Worm (Caenorhabditis elegans) whole organism, young adult: ENCODE results near the gene rol-6.

Experiments used
- B0019.2 ChIP-seq: fragments of 200-800 bp; sonication (Bioruptor generic); conservative IDR thresholded peaks from 2 replicates; pipeline ENCODE4 v1.3.6; 2022; ENCODE audit warnings: missing genetic modification reagents, missing genetic modification characterization, missing compliant biosample characterization
- B0336.3 ChIP-seq: fragments of 200-800 bp; sonication (Bioruptor generic); IDR thresholded peaks from 2 replicates; pipeline ENCODE4 v1.3.6; 2022; ENCODE audit warnings: missing genetic modification characterization, missing compliant biosample characterization
- C06A6.2 ChIP-seq: fragments of 200-800 bp; sonication (Bioruptor generic); conservative IDR thresholded peaks from 2 replicates; pipeline ENCODE4 v1.3.6; 2022; ENCODE audit warnings: missing genetic modification characterization, missing compliant biosample characterization
- D2030.7 ChIP-seq: fragments of 200-800 bp; sonication (Bioruptor generic); IDR thresholded peaks from 2 replicates; pipeline ENCODE4 v1.3.6; 2022; ENCODE audit warnings: missing genetic modification reagents, missing genetic modification characterization, missing compliant biosample characterization
- F10E7.11 ChIP-seq: sonication (generic microtip); optimal IDR thresholded peaks from 2 replicates; lab custom pipeline; 2017; ENCODE audit warnings: mild to moderate bottlenecking, missing genetic modification characterization, moderate library complexity, missing compliant biosample characterization
- F37B4.10 ChIP-seq: fragments of 200-800 bp; sonication (Bioruptor generic); IDR thresholded peaks from 2 replicates; pipeline ENCODE4 v1.3.6; 2022; ENCODE audit warnings: missing genetic modification characterization, missing compliant biosample characterization
- F39B2.1 ChIP-seq: fragments of 200-800 bp; sonication (Bioruptor generic); IDR thresholded peaks from 2 replicates; pipeline ENCODE4 v1.3.6; 2022; ENCODE audit warnings: missing genetic modification reagents, missing genetic modification characterization, missing compliant biosample characterization
- K11D2.4 ChIP-seq: fragments of 200-800 bp; sonication (Bioruptor generic); IDR thresholded peaks from 2 replicates; pipeline ENCODE4 v1.3.6; 2022; ENCODE audit warnings: missing genetic modification reagents, missing genetic modification characterization, missing compliant biosample characterization
- Y53F4B.3 ChIP-seq: fragments of 200-800 bp; sonication (Bioruptor generic); IDR thresholded peaks from 2 replicates; pipeline ENCODE4 v1.3.6; 2022; ENCODE audit warnings: missing genetic modification reagents, missing genetic modification characterization, missing compliant biosample characterization
- Y79H2A.3 ChIP-seq: fragments of 200-800 bp; sonication (Bioruptor generic); conservative IDR thresholded peaks from 2 replicates; pipeline ENCODE4 v1.3.6; 2022; ENCODE audit warnings: missing genetic modification reagents, missing genetic modification characterization, missing compliant biosample characterization
- atf-7 ChIP-seq: sonication (generic microtip); optimal IDR thresholded peaks from 2 replicates; lab custom pipeline; 2017; ENCODE audit warnings: mild to moderate bottlenecking, missing genetic modification characterization, missing compliant biosample characterization
- athp-1 ChIP-seq: sonication (generic microtip); optimal IDR thresholded peaks from 2 replicates; lab custom pipeline; 2017; ENCODE audit warnings: mild to moderate bottlenecking, missing genetic modification characterization, missing compliant biosample characterization
- attf-5 ChIP-seq: fragments of 200-800 bp; sonication (Bioruptor generic); optimal IDR thresholded peaks from 2 replicates; lab custom pipeline; 2018; ENCODE audit warnings: mild to moderate bottlenecking, missing genetic modification characterization, missing compliant biosample characterization
- cebp-1 ChIP-seq, 2 experiments: fragments of 200-800 bp in 1 of 2; sonication (Bioruptor generic) in 1 of 2; sonication (generic microtip) in 1 of 2; IDR thresholded peaks in 1 of 2; optimal IDR thresholded peaks in 1 of 2; 2 replicates each; pipeline versions ENCODE4 v1.3.6 to Lab custom; 2017 to 2022; ENCODE audit warnings: missing compliant biosample characterization in 2 of 2, missing genetic modification characterization in 2 of 2, mild to moderate bottlenecking in 1 of 2, missing genetic modification reagents in 1 of 2, moderate library complexity in 1 of 2
- ceh-40 ChIP-seq: fragments of 200-800 bp; sonication (Bioruptor generic); IDR thresholded peaks from 2 replicates; pipeline ENCODE4 v1.3.6; 2022; ENCODE audit warnings: missing genetic modification characterization, missing compliant biosample characterization
- dox-1 ChIP-seq: fragments of 200-800 bp; sonication (Bioruptor generic); IDR thresholded peaks from 2 replicates; pipeline ENCODE4 v1.3.6; 2022; ENCODE audit warnings: missing genetic modification reagents, missing genetic modification characterization, missing compliant biosample characterization
- dpl-1 ChIP-seq: fragments of 150-350 bp; optimal IDR thresholded peaks from 2 replicates; lab custom pipeline; 2014; ENCODE audit warnings: missing biosample characterization, missing genetic modification reagents, missing genetic modification characterization
- egl-44 ChIP-seq: fragments of 200-800 bp; sonication (Bioruptor generic); IDR thresholded peaks from 2 replicates; pipeline ENCODE4 v1.3.6; 2022; ENCODE audit warnings: missing genetic modification reagents, missing genetic modification characterization, missing compliant biosample characterization
- gei-17 ChIP-seq: fragments of 200-800 bp; sonication (Bioruptor generic); optimal IDR thresholded peaks from 2 replicates; lab custom pipeline; 2018; ENCODE audit warnings: mild to moderate bottlenecking, missing genetic modification characterization, missing compliant biosample characterization
- hlh-12 ChIP-seq: sonication (generic microtip); optimal IDR thresholded peaks from 2 replicates; lab custom pipeline; 2016; ENCODE audit warnings: missing genetic modification characterization, missing compliant biosample characterization
- hmg-1.2 ChIP-seq: fragments of 200-800 bp; sonication (Bioruptor generic); IDR thresholded peaks from 2 replicates; pipeline ENCODE4 v1.3.6; 2022; ENCODE audit warnings: missing genetic modification reagents, missing genetic modification characterization, missing compliant biosample characterization
- hrde-1 ChIP-seq: sonication (generic microtip); optimal IDR thresholded peaks from 2 replicates; lab custom pipeline; 2016; ENCODE audit warnings: missing genetic modification characterization, mild to moderate bottlenecking, missing compliant biosample characterization, moderate library complexity, missing genotype, missing genetic modification reagents, borderline replicate concordance
- let-526 ChIP-seq: fragments of 200-800 bp; sonication (Bioruptor generic); IDR thresholded peaks from 2 replicates; pipeline ENCODE4 v1.3.6; 2022; ENCODE audit warnings: missing genetic modification reagents, missing genetic modification characterization, missing compliant biosample characterization
- let-607 ChIP-seq, 2 experiments: fragments of 200-800 bp in 1 of 2; sonication (Bioruptor generic) in 1 of 2; sonication (generic microtip) in 1 of 2; optimal IDR thresholded peaks; 2 replicates each; lab custom pipeline; 2016 to 2018; ENCODE audit warnings: mild to moderate bottlenecking in 2 of 2, missing compliant biosample characterization in 2 of 2, missing genetic modification characterization in 2 of 2, moderate library complexity in 2 of 2, missing genotype in 1 of 2
- lin-26 ChIP-seq: fragments of 200-800 bp; sonication (Bioruptor generic); IDR thresholded peaks from 2 replicates; pipeline ENCODE4 v1.3.6; 2022; ENCODE audit warnings: missing genetic modification reagents, missing genetic modification characterization, missing compliant biosample characterization
- lin-40 ChIP-seq: sonication (generic microtip); optimal IDR thresholded peaks from 2 replicates; lab custom pipeline; 2016; ENCODE audit warnings: missing genetic modification characterization, mild to moderate bottlenecking, missing compliant biosample characterization, missing genotype, missing genetic modification reagents
- madf-10 ChIP-seq: sonication (generic microtip); optimal IDR thresholded peaks from 2 replicates; lab custom pipeline; 2016; ENCODE audit warnings: mild to moderate bottlenecking, missing genetic modification characterization, missing compliant biosample characterization
- mcd-1 ChIP-seq: fragments of 200-800 bp; sonication (Bioruptor generic); IDR thresholded peaks from 2 replicates; pipeline ENCODE4 v1.3.6; 2022; ENCODE audit warnings: missing genetic modification reagents, missing genetic modification characterization, missing compliant biosample characterization
- mxl-1 ChIP-seq: sonication (generic microtip); optimal IDR thresholded peaks from 2 replicates; lab custom pipeline; 2016; ENCODE audit warnings: missing genetic modification characterization, missing compliant biosample characterization
- nfyb-1 ChIP-seq: fragments of 200-800 bp; sonication (Bioruptor generic); IDR thresholded peaks from 2 replicates; pipeline ENCODE4 v1.3.6; 2022; ENCODE audit warnings: missing genetic modification reagents, missing genetic modification characterization, missing compliant biosample characterization
- nhr-80 ChIP-seq: sonication (generic microtip); optimal IDR thresholded peaks from 2 replicates; lab custom pipeline; 2016; ENCODE audit warnings: missing genetic modification characterization, missing compliant biosample characterization
- nhr-90 ChIP-seq: sonication (generic microtip); optimal IDR thresholded peaks from 2 replicates; lab custom pipeline; 2016; ENCODE audit warnings: missing genotype, mild to moderate bottlenecking, missing genetic modification characterization, missing compliant biosample characterization
- rpc-1 ChIP-seq, 2 experiments: fragments of 150-350 bp in 1 of 2; sonication (generic microtip) in 1 of 2; optimal IDR thresholded peaks; 2 replicates each; lab custom pipeline; 2014 to 2018; ENCODE audit warnings: missing biosample characterization in 1 of 2, missing genetic modification characterization in 1 of 2, missing genetic modification reagents in 1 of 2, missing genotype in 1 of 2
- sea-2 ChIP-seq: fragments of 200-800 bp; sonication (Bioruptor generic); IDR thresholded peaks from 2 replicates; pipeline ENCODE4 v1.3.6; 2022; ENCODE audit warnings: missing genetic modification characterization, missing compliant biosample characterization
- somi-1 ChIP-seq: fragments of 200-800 bp; sonication (Bioruptor generic); optimal IDR thresholded peaks from 2 replicates; lab custom pipeline; 2018; ENCODE audit warnings: mild to moderate bottlenecking, missing genetic modification characterization, missing compliant biosample characterization
- tbp1 ChIP-seq: fragments of 200-800 bp; sonication (Bioruptor generic); optimal IDR thresholded peaks from 2 replicates; lab custom pipeline; 2018; ENCODE audit warnings: mild to moderate bottlenecking, missing genetic modification characterization, missing compliant biosample characterization
- tbx-9 ChIP-seq: sonication (generic microtip); optimal IDR thresholded peaks from 2 replicates; lab custom pipeline; 2016; ENCODE audit warnings: borderline replicate concordance, missing genetic modification characterization, inconsistent platforms, missing compliant biosample characterization
- tlf-1 ChIP-seq: fragments of 200-800 bp; sonication (Bioruptor generic); optimal IDR thresholded peaks from 2 replicates; lab custom pipeline; 2018; ENCODE audit warnings: mild to moderate bottlenecking, missing genetic modification characterization, missing compliant biosample characterization
- unc-62 ChIP-seq: fragments of 150-350 bp; optimal IDR thresholded peaks from 2 replicates; lab custom pipeline; 2014; ENCODE audit warnings: missing biosample characterization, missing genetic modification reagents, missing genetic modification characterization
- zfh-2 ChIP-seq: fragments of 200-800 bp; sonication (Bioruptor generic); conservative IDR thresholded peaks from 2 replicates; pipeline ENCODE4 v1.3.6; 2022; ENCODE audit warnings: missing genetic modification reagents, missing genetic modification characterization, missing compliant biosample characterization
- ztf-22 ChIP-seq: fragments of 200-800 bp; sonication (Bioruptor generic); optimal IDR thresholded peaks from 2 replicates; lab custom pipeline; 2018; ENCODE audit warnings: mild to moderate bottlenecking, missing genetic modification characterization, moderate library complexity, missing compliant biosample characterization
- ztf-25 ChIP-seq: fragments of 200-800 bp; sonication (Bioruptor generic); IDR thresholded peaks from 2 replicates; pipeline ENCODE4 v1.3.6; 2022; ENCODE audit warnings: missing genetic modification reagents, missing genetic modification characterization, missing compliant biosample characterization
- ztf-26 ChIP-seq: sonication (generic microtip); optimal IDR thresholded peaks from 2 replicates; lab custom pipeline; 2017; ENCODE audit warnings: missing genetic modification characterization, missing compliant biosample characterization
- ztf-6 ChIP-seq: fragments of 200-800 bp; sonication (Bioruptor generic); IDR thresholded peaks from 2 replicates; pipeline ENCODE4 v1.3.6; 2022; ENCODE audit warnings: missing genetic modification reagents, missing genetic modification characterization, missing compliant biosample characterization

Gene rol-6

ce11 chrII:8738955-8739354 lies 6.1 kb downstream of the rol-6 start:
- no peak for TF ChIP-seq ztf-6 (GFP tag; lab: Robert Waterston, UW)
- peak; percentile 14 for TF ChIP-seq unc-62 (GFP tag; lab: Kevin White, UChicago)

ce11 chrII:8740326-8740949 lies 7.6 kb downstream of the rol-6 start:
- TF ChIP-seq K11D2.4 (GFP tag; lab: Robert Waterston, UW) (no peak), nhr-80 (peak; percentile 90), lin-40 (tag; lab: Kevin White, UChicago) (peak; percentile 72), ztf-26 (tag; lab: Kevin White, UChicago) (peak; percentile 73), let-526 (GFP tag; lab: Robert Waterston, UW) (0 out of 2 replicates have a peak, but pooled peaks have one; percentile 21), attf-5 (GFP tag; lab: Kevin White, UChicago) (no peak), mcd-1 (peak; percentile 11; the same call in 1 of the 2 replicates), nhr-90 (tag; lab: Kevin White, UChicago) (peak; percentile 10), hmg-1.2 (no peak), tbx-9 (tag; lab: Kevin White, UChicago) (no peak), ztf-22 (GFP tag; lab: Kevin White, UChicago) (peak; percentile 50), tlf-1 (GFP tag; lab: Kevin White, UChicago) (peak; percentile 28), B0336.3 (GFP tag; lab: Robert Waterston, UW) (peak; percentile 58), atf-7 (peak; percentile 78), somi-1 (GFP tag; lab: Kevin White, UChicago) (peak; percentile 70), tbp1 (GFP tag; lab: Kevin White, UChicago) (peak; percentile 14), hrde-1 (tag; lab: Kevin White, UChicago) (no peak), hlh-12 (tag; lab: Kevin White, UChicago) (no peak), madf-10 (peak; percentile 5), cebp-1 (GFP tag; IDR thresholded peaks at IDR 0.05; lab: Robert Waterston, UW) (no peak), cebp-1 (tag; optimal IDR thresholded peaks at IDR 0.05; lab: Kevin White, UChicago) (peak; percentile 36), nfyb-1 (peak; percentile 21; the same call in 1 of the 2 replicates), sea-2 (GFP tag; lab: Robert Waterston, UW) (no peak), egl-44 (GFP tag; lab: Robert Waterston, UW) (peak; percentile 60; the same call in 1 of the 2 replicates), let-607 (tag; optimal IDR thresholded peaks at IDR 0.05; lab: Kevin White, UChicago) (peak in 1 of 2 experiments; percentile 3), dox-1 (GFP tag; lab: Robert Waterston, UW) (peak; percentile 48; the same call in 1 of the 2 replicates), D2030.7 (GFP tag; lab: Robert Waterston, UW) (no peak)
- TF ChIP-seq, all 124 proteins: peak for 18

- TF ChIP-seq Y79H2A.3 (GFP tag; lab: Robert Waterston, UW) (no peak), egl-44 (GFP tag; lab: Robert Waterston, UW) (no peak), F39B2.1 (GFP tag; lab: Robert Waterston, UW) (no peak), ztf-22 (GFP tag; lab: Kevin White, UChicago) (peak; percentile 19), B0019.2 (GFP tag; lab: Robert Waterston, UW) (no peak), F10E7.11 (no peak), F37B4.10 (GFP tag; lab: Robert Waterston, UW) (no peak), nfyb-1 (no peak), dpl-1 (no peak), ceh-40 (no peak), C06A6.2 (GFP tag; lab: Robert Waterston, UW) (peak; percentile 47; the same call in 1 of the 2 replicates), rpc-1 (optimal IDR thresholded peaks at IDR 0.05; lab: Kevin White, UChicago) (no peak), rpc-1 (tag; optimal IDR thresholded peaks at IDR 0.05; lab: Kevin White, UChicago) (no peak), tbp1 (GFP tag; lab: Kevin White, UChicago) (no peak), mxl-1 (no peak), cebp-1 (GFP tag; IDR thresholded peaks at IDR 0.05; lab: Robert Waterston, UW) (no peak), cebp-1 (tag; optimal IDR thresholded peaks at IDR 0.05; lab: Kevin White, UChicago) (peak; percentile 35), nhr-80 (peak; percentile 33), ztf-25 (GFP tag; lab: Robert Waterston, UW) (no peak), zfh-2 (GFP tag; lab: Robert Waterston, UW) (no peak), lin-26 (no peak), athp-1 (tag; lab: Kevin White, UChicago) (no peak), hlh-12 (tag; lab: Kevin White, UChicago) (no peak), gei-17 (no peak), Y53F4B.3 (GFP tag; lab: Robert Waterston, UW) (no peak)
These were observed 8.4 kb downstream of the rol-6 start for ce11 chrII:8741277-8741676.
